Comparison of ENCODE assay signal across 1 fruit fly cellular context in genomic region chrX:6316858-6317474, dm6.
TF ChIP-seq lines count a peak whose summit lies in the region.

No protein-coding gene starts in this region.

TF ChIP-seq in whole organism, embryonic, 481 proteins besides CTCF, POLR2A, EP300 and RAD21 (continued from another document):
- TF ChIP-seq CG17912 (GFP tag; optimal IDR thresholded peaks at IDR 0.05; lab: Kevin White, UChicago) (no peak), CG7372 (GFP tag; IDR thresholded peaks at IDR 0.05; lab: Robert Waterston, UW) (peak; percentile 60), Meics (GFP tag; optimal IDR thresholded peaks at IDR 0.05; lab: Kevin White, UChicago) (peak; percentile 80), NFAT (GFP tag; IDR thresholded peaks at IDR 0.05; lab: Robert Waterston, UW) (peak; percentile 66; the same call in 1 of the 2 replicates), ara (GFP tag; IDR thresholded peaks at IDR 0.05; lab: Robert Waterston, UW) (peak; percentile 33; the same call in 1 of the 2 replicates), Deaf1 (tag; optimal IDR thresholded peaks at IDR 0.05; lab: Kevin White, UChicago) (peak; percentile 28), pzg (GFP tag; optimal IDR thresholded peaks at IDR 0.05; lab: Kevin White, UChicago) (peak; percentile 5), al (GFP tag; IDR thresholded peaks at IDR 0.05; lab: Robert Waterston, UW) (peak; percentile 48; the same call in 1 of the 2 replicates), dati (GFP tag; IDR thresholded peaks at IDR 0.05; lab: Robert Waterston, UW) (no peak), az2 (GFP tag; optimal IDR thresholded peaks at IDR 0.05; lab: Kevin White, UChicago) (peak; percentile 40), Fer2 (tag; optimal IDR thresholded peaks at IDR 0.05; lab: Kevin White, UChicago) (peak; percentile 33), sens-2 (GFP tag; IDR thresholded peaks at IDR 0.05; lab: Robert Waterston, UW) (peak; percentile 56), CG11696 (GFP tag; IDR thresholded peaks at IDR 0.05; lab: Robert Waterston, UW) (peak; percentile 72), sd (tag; optimal IDR thresholded peaks at IDR 0.05; lab: Kevin White, UChicago) (no peak), CG3065 (GFP tag; optimal IDR thresholded peaks at IDR 0.05; lab: Kevin White, UChicago) (no peak), CG14710 (tag; optimal IDR thresholded peaks at IDR 0.05; lab: Kevin White, UChicago) (peak; percentile 13), ken (GFP tag; IDR thresholded peaks at IDR 0.05; lab: Robert Waterston, UW) (peak; percentile 54; the same call in 2 of the 3 replicates), vnd (GFP tag; IDR thresholded peaks at IDR 0.05; lab: Robert Waterston, UW; ENCODE audit: partially characterized antibody) (no peak), Rx (GFP tag; IDR thresholded peaks at IDR 0.05; lab: Robert Waterston, UW) (peak; percentile 49), sob (GFP tag; IDR thresholded peaks at IDR 0.05; lab: Robert Waterston, UW) (peak; percentile 74), Mad (GFP tag; optimal IDR thresholded peaks at IDR 0.05; lab: Kevin White, UChicago) (no peak), her (GFP tag; optimal IDR thresholded peaks at IDR 0.05; lab: Kevin White, UChicago) (peak; percentile 21), CG1603 (tag; optimal IDR thresholded peaks at IDR 0.05; lab: Kevin White, UChicago) (peak; percentile 69), BEAF-32 (GFP tag; optimal IDR thresholded peaks at IDR 0.05; lab: Kevin White, UChicago) (no peak)
